Fruit fly (Drosophila melanogaster) S2 (cell line): ENCODE data around the gene CG13067.

Experiments
- CG8478 ChIP-seq: fragments of >200 bp; optimal IDR thresholded peaks from 2 replicates; lab custom pipeline; 2018
- CTCF ChIP-seq, 2 experiments: fragments of >200 bp; optimal IDR thresholded peaks; 2 replicates each; lab custom pipeline; 2018

DNA sequence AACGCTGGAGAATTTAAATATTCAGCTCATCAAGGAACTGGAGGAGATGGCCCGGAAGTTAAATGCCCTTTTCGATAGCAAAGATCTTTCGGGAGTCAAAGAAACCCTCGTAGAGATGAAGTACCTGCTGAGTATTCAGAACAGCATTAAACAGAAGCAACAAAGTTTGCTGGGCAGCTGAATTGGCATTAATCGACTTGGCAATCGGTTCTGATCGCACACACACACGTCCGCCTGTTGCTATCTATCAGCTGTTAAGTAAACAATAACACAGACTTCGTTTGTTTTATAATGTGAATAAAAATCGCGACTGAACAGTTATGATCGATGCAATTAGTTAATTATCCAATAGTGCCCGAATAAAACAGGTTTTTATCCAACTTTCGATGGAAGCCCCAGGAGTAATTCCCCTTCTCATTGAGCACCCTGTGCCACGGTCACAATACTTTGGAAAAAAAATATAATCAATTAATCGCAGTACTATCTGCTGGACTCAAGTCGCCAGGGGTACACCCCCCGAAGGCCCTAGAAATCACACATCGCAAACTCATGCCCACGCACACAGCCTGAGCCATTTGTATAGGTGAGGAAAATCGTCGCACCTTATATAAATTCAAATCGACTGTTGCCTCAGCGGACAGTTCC is 37.1 kb upstream of the CG13067 start:
- no peak for TF ChIP-seq CTCF (optimal IDR thresholded peaks at IDR 0.05; lab: Kevin White, UChicago)
- no peak for TF ChIP-seq CG8478 (lab: Kevin White, UChicago)
